Worm (Caenorhabditis elegans) whole organism, L4 larva: ENCODE measurements around the gene cest-5.2.

Experiments used
- ZK546.5 ChIP-seq, 2 experiments: sonication (generic microtip); optimal IDR thresholded peaks; 2 replicates each; lab custom pipeline; 2017; ENCODE audit warnings: missing biosample characterization in 2 of 2, missing genetic modification characterization in 2 of 2
- egl-27 ChIP-seq: sonication (generic microtip); optimal IDR thresholded peaks from 3 replicates; lab custom pipeline; 2017; ENCODE audit warnings: missing biosample characterization, missing genetic modification reagents, missing genetic modification characterization
- lin-15B ChIP-seq: fragments of 150-350 bp; sonication (generic microtip); optimal IDR thresholded peaks from 3 replicates; lab custom pipeline; 2014; ENCODE audit warnings: missing biosample characterization, missing genetic modification characterization
- mdl-1 ChIP-seq, 2 experiments: fragments of 150-350 bp in 1 of 2; sonication (generic microtip) in 1 of 2; optimal IDR thresholded peaks; 2 replicates each; lab custom pipeline; 2014 to 2017; ENCODE audit warnings: missing biosample characterization in 2 of 2, missing genetic modification characterization in 2 of 2
- nhr-237 ChIP-seq: sonication (generic microtip); optimal IDR thresholded peaks from 2 replicates; lab custom pipeline; 2017; ENCODE audit warnings: missing biosample characterization, missing genetic modification characterization
- unc-130 ChIP-seq: sonication (generic microtip); optimal IDR thresholded peaks from 2 replicates; lab custom pipeline; 2016; ENCODE audit warnings: missing genetic modification reagents, missing genetic modification characterization, missing compliant biosample characterization
- unc-62 ChIP-seq, 3 experiments: fragments of 150-350 bp in 1 of 3; sonication (generic microtip); optimal IDR thresholded peaks in 2 of 3; peaks in 1 of 3; 1 replicate in 1 of 3; 2 replicates in 2 of 3; lab custom pipeline; 2014 to 2017; ENCODE audit warnings: missing biosample characterization in 3 of 3, missing genetic modification characterization in 3 of 3, missing genetic modification reagents in 3 of 3, missing genotype in 1 of 3

- TF ChIP-seq ZK546.5 (tag; optimal IDR thresholded peaks at IDR 0.05; lab: Kevin White, UChicago) (no peak), lin-15B (tag; lab: Kevin White, UChicago) (no peak), egl-27 (tag; lab: Kevin White, UChicago) (no peak), unc-130 (no peak), nhr-237 (no peak), mdl-1 (tag; optimal IDR thresholded peaks at IDR 0.05; lab: Kevin White, UChicago) (no peak), unc-62 (GFP tag; optimal IDR thresholded peaks at IDR 0.05 in 1 of 2; lab: Kevin White, UChicago) (no peak), unc-62 (tag; optimal IDR thresholded peaks at IDR 0.05; lab: Kevin White, UChicago) (no peak)
Observed at ce11 chrIV:6652479-6653022, 24.8 kb upstream of the cest-5.2 start.
